Worm (Caenorhabditis elegans) whole organism, L2 larva: ENCODE measurements around the gene srx-22.

Experiments used
- F13H6.1 ChIP-seq: sonication (generic microtip); optimal IDR thresholded peaks from 2 replicates; lab custom pipeline; 2016; ENCODE audit warnings: missing genetic modification characterization, missing compliant biosample characterization
- Y55F3AM.14 ChIP-seq: fragments of 200-800 bp; sonication (Bioruptor generic); optimal IDR thresholded peaks from 2 replicates; lab custom pipeline; 2018; ENCODE audit warnings: mild to moderate bottlenecking, missing genetic modification characterization, missing compliant biosample characterization
- alr-1 ChIP-seq: fragments of 150-350 bp; optimal IDR thresholded peaks from 2 replicates; lab custom pipeline; 2014; ENCODE audit warnings: missing biosample characterization, missing genetic modification characterization
- blmp-1 ChIP-seq: sonication (generic microtip); optimal IDR thresholded peaks from 2 replicates; lab custom pipeline; 2017; ENCODE audit warnings: missing genetic modification characterization, mild to moderate bottlenecking, missing compliant biosample characterization, antibody characterized with exemption, moderate library complexity; ENCODE audit not compliant: insufficient read depth
- crh-2 ChIP-seq: sonication (generic microtip); optimal IDR thresholded peaks from 2 replicates; lab custom pipeline; 2017; ENCODE audit warnings: missing biosample characterization, missing genetic modification characterization
- dmd-4 ChIP-seq: sonication (generic microtip); optimal IDR thresholded peaks from 2 replicates; lab custom pipeline; 2017; ENCODE audit warnings: missing biosample characterization, missing genetic modification characterization
- egl-27 ChIP-seq: sonication (generic microtip); optimal IDR thresholded peaks from 3 replicates; lab custom pipeline; 2017; ENCODE audit warnings: missing biosample characterization, missing genetic modification reagents, missing genetic modification characterization
- elt-1 ChIP-seq: fragments of 150-350 bp; optimal IDR thresholded peaks from 2 replicates; lab custom pipeline; 2014; ENCODE audit warnings: missing biosample characterization, missing genetic modification characterization
- elt-3 ChIP-seq: sonication (generic microtip); optimal IDR thresholded peaks from 2 replicates; lab custom pipeline; 2017; ENCODE audit warnings: missing biosample characterization, missing genetic modification characterization
- lin-11 ChIP-seq: fragments of 150-350 bp; sonication (generic microtip); optimal IDR thresholded peaks from 2 replicates; lab custom pipeline; 2014; ENCODE audit warnings: missing biosample characterization, missing genetic modification characterization, inconsistent platforms, mixed read lengths
- lin-13 ChIP-seq: fragments of 150-350 bp; optimal IDR thresholded peaks from 2 replicates; lab custom pipeline; 2014; ENCODE audit warnings: missing biosample characterization, missing genetic modification reagents, missing genetic modification characterization
- lin-39 ChIP-seq: fragments of 150-350 bp; optimal IDR thresholded peaks from 2 replicates; lab custom pipeline; 2014; ENCODE audit warnings: missing biosample characterization, missing genetic modification reagents, missing genetic modification characterization
- mab-5 ChIP-seq: fragments of 150-350 bp; optimal IDR thresholded peaks from 2 replicates; lab custom pipeline; 2014; ENCODE audit warnings: missing biosample characterization, missing genetic modification characterization
- mbf-1 ChIP-seq: sonication (generic microtip); optimal IDR thresholded peaks from 2 replicates; lab custom pipeline; 2017; ENCODE audit warnings: missing biosample characterization, missing genetic modification characterization
- mdl-1 ChIP-seq, 2 experiments: fragments of 150-350 bp in 1 of 2; sonication (generic microtip) in 1 of 2; optimal IDR thresholded peaks; 2 replicates each; lab custom pipeline; 2017; ENCODE audit warnings: missing biosample characterization in 2 of 2, missing genetic modification characterization in 2 of 2
- nhr-11 ChIP-seq: fragments of 150-350 bp; optimal IDR thresholded peaks from 2 replicates; lab custom pipeline; 2014; ENCODE audit warnings: missing biosample characterization, missing genetic modification characterization
- nhr-21 ChIP-seq: fragments of 150-350 bp; optimal IDR thresholded peaks from 2 replicates; lab custom pipeline; 2014; ENCODE audit warnings: missing biosample characterization, missing genetic modification characterization
- nhr-23 ChIP-seq: fragments of 150-350 bp; optimal IDR thresholded peaks from 2 replicates; lab custom pipeline; 2014; ENCODE audit warnings: missing biosample characterization, missing genetic modification reagents, missing genetic modification characterization
- nhr-237 ChIP-seq: fragments of 150-350 bp; optimal IDR thresholded peaks from 2 replicates; lab custom pipeline; 2014; ENCODE audit warnings: missing biosample characterization, missing genetic modification characterization
- nhr-25 ChIP-seq: fragments of 150-350 bp; sonication (generic microtip); optimal IDR thresholded peaks from 3 replicates; lab custom pipeline; 2014; ENCODE audit warnings: missing biosample characterization, missing genetic modification characterization
- peb-1 ChIP-seq: fragments of 150-350 bp; optimal IDR thresholded peaks from 2 replicates; lab custom pipeline; 2014; ENCODE audit warnings: missing biosample characterization, missing genetic modification characterization
- sem-4 ChIP-seq: fragments of 150-350 bp; optimal IDR thresholded peaks from 2 replicates; lab custom pipeline; 2014; ENCODE audit warnings: missing biosample characterization, missing genetic modification reagents, missing genetic modification characterization
- skn-1 ChIP-seq: sonication (generic microtip); optimal IDR thresholded peaks from 2 replicates; lab custom pipeline; 2017; ENCODE audit warnings: missing biosample characterization, missing genetic modification characterization
- sma-9 ChIP-seq, 2 experiments: fragments of 150-350 bp in 1 of 2; sonication (generic microtip) in 1 of 2; optimal IDR thresholded peaks; 2 replicates each; lab custom pipeline; 2014 to 2016; ENCODE audit warnings: missing genetic modification characterization in 2 of 2, mild to moderate bottlenecking in 1 of 2, missing biosample characterization in 1 of 2, missing compliant biosample characterization in 1 of 2, missing genetic modification reagents in 1 of 2, moderate library complexity in 1 of 2
- snpc-4 ChIP-seq: fragments of 150-350 bp; optimal IDR thresholded peaks from 2 replicates; lab custom pipeline; 2014; ENCODE audit warnings: missing biosample characterization, missing genetic modification characterization
- unc-39 ChIP-seq: fragments of 150-350 bp; optimal IDR thresholded peaks from 2 replicates; lab custom pipeline; 2014; ENCODE audit warnings: missing biosample characterization, missing genetic modification characterization
- unc-55 ChIP-seq: fragments of 150-350 bp; sonication (generic microtip); optimal IDR thresholded peaks from 3 replicates; lab custom pipeline; 2014; ENCODE audit warnings: missing biosample characterization, missing genetic modification reagents, missing genetic modification characterization
- unc-62 ChIP-seq: fragments of 150-350 bp; optimal IDR thresholded peaks from 2 replicates; lab custom pipeline; 2014; ENCODE audit warnings: missing biosample characterization, missing genetic modification reagents, missing genetic modification characterization
- zag-1 ChIP-seq: fragments of 150-350 bp; optimal IDR thresholded peaks from 2 replicates; lab custom pipeline; 2014; ENCODE audit warnings: missing biosample characterization, missing genetic modification characterization
- ztf-1 ChIP-seq: fragments of 200-800 bp; sonication (Bioruptor generic); conservative IDR thresholded peaks from 2 replicates; pipeline ENCODE4 v1.3.6; 2022; ENCODE audit warnings: missing genetic modification characterization, missing compliant biosample characterization
- ztf-11 ChIP-seq: sonication (generic microtip); optimal IDR thresholded peaks from 2 replicates; lab custom pipeline; 2017; ENCODE audit warnings: missing biosample characterization, missing genetic modification characterization

Gene srx-22

DNA sequence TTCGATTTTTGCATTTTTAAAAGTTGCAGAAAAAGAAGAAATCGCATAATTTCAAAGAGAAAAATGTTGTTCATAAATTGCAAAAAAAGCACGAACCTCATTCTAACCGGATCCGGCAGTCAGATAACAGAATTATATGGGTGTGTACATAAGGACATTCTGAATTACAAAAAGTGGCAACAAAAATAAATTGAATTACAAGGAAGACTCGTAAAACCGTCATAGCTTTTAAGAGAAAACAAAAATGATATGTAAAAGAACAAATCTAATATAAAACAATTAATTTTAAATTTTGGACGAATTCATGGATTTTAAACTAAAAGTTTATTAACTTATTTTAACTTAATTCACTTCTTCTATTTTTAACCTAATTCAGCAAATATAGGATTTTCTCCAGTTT is 19.6 kb upstream of the srx-22 start, which contains the start of gene F31F4.17:
TSS of gene F31F4.17 (minus strand) at position 101 of the 400 bp plus-strand sequence.
- TF ChIP-seq Y55F3AM.14 (GFP tag; lab: Kevin White, UChicago): no peak
- no peak for TF ChIP-seq alr-1 (tag; lab: Kevin White, UChicago)
- TF ChIP-seq F13H6.1 (tag; lab: Kevin White, UChicago): no peak
- no peak for TF ChIP-seq mbf-1
- TF ChIP-seq unc-55 (GFP tag; lab: Kevin White, UChicago): no peak
- no peak for TF ChIP-seq nhr-237 (tag; lab: Kevin White, UChicago)
- no peak for TF ChIP-seq zag-1
- TF ChIP-seq, all 48 proteins: peak for 0

DNA sequence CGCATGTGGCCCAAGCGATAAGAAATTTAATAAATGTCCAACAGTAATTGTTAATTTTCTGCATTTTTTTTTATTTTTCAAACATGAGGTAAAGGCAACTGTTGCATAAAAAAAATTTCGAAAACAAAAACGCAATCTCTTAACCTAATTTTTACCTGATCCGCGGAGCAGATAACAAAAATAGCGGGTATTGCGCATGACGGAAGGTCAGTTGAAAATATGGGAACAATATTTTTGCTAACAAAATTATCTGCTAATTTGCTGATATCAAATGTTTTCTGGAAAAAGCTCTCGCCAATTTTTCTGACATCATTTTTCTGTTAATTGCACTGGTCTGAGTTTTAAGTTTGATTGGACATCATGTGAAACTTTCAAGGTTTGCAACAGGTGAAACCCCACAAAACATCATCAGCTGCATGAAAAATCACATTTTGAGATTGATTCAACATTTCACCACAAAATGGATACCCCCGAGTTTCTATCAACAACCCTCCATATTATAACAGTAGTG is 15.4 kb upstream of the srx-22 start, which contains the start of the genes F31F4.11 and srh-266:
TSS of gene F31F4.11 (minus strand) at position 101 of the 511 bp plus-strand sequence.
TSS of gene srh-266 (plus strand) at position 461 of the 511 bp plus-strand sequence.
- TF ChIP-seq elt-1 (tag; lab: Kevin White, UChicago) (no peak), F13H6.1 (tag; lab: Kevin White, UChicago) (no peak), nhr-11 (tag; lab: Kevin White, UChicago) (no peak), nhr-237 (tag; lab: Kevin White, UChicago) (no peak), egl-27 (tag; lab: Kevin White, UChicago) (no peak), mdl-1 (tag; optimal IDR thresholded peaks at IDR 0.05; lab: Kevin White, UChicago) (no peak), crh-2 (tag; lab: Kevin White, UChicago) (no peak), ztf-1 (GFP tag; lab: Robert Waterston, UW) (no peak)

DNA sequence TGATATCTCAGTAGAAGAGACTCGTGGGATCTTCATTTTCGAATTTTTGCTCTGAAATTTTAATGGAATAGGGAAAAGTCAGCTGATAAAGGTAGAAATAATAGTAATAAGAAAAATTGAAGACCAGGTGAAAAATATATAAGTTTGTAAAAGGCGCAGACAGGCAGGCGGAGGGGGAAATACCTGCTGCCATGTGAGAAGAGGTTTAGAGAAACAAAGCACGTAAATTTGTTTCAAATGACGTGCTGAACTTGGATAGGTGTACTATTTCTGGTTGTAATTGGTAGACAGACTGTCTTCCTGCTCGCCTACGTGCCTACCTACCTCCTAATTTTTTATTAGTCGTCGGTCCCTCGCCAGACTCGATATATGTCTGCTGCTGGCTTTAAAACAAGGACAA is 12.3 kb upstream of the srx-22 start, which contains the start of gene nhr-180:
TSS of gene nhr-180 (minus strand) at position 52 of the 400 bp plus-strand sequence.
- no peak for TF ChIP-seq sem-4 (tag; lab: Kevin White, UChicago)
- TF ChIP-seq sma-9 (GFP tag; optimal IDR thresholded peaks at IDR 0.05; lab: Kevin White, UChicago): peak; percentile 76
- no peak for TF ChIP-seq sma-9 (tag; optimal IDR thresholded peaks at IDR 0.05; lab: Kevin White, UChicago)

DNA sequence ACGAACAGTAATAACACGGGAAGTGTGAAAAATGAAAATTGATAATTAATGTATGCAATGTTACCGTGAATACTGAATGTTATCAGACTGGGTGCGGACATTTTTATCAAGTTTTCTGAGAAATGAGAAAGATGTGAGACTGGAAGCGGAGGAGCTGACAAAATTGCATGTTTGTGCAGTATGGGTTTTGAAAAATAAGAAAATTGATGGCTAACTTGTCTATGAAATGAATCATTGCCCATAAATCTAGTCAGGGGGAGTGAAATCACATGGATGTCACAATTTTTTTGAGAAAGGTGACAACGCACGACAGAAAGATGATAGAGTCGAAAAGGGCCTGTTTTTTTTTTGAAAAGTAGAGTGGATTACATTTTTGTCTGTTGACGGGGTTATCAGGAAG is 8.4 kb upstream of the srx-22 start, which contains the start of gene sru-24:
TSS of gene sru-24 (minus strand) at position 101 of the 400 bp plus-strand sequence.
- no peak for TF ChIP-seq dmd-4 (tag; lab: Kevin White, UChicago)
- no peak for TF ChIP-seq elt-3 (tag; lab: Kevin White, UChicago)
- no peak for TF ChIP-seq nhr-25 (tag; lab: Kevin White, UChicago)
- no peak for TF ChIP-seq zag-1
- TF ChIP-seq nhr-23 (tag; lab: Kevin White, UChicago): no peak
- TF ChIP-seq snpc-4 (tag; lab: Kevin White, UChicago): no peak
- TF ChIP-seq unc-39 (tag; lab: Kevin White, UChicago): no peak
- no peak for TF ChIP-seq nhr-11 (tag; lab: Kevin White, UChicago)
- no peak for TF ChIP-seq lin-39
- TF ChIP-seq ztf-11 (tag; lab: Kevin White, UChicago): no peak
- TF ChIP-seq lin-13 (GFP tag; lab: Kevin White, UChicago): no peak
- no peak for TF ChIP-seq lin-11 (tag; lab: Kevin White, UChicago)

DNA sequence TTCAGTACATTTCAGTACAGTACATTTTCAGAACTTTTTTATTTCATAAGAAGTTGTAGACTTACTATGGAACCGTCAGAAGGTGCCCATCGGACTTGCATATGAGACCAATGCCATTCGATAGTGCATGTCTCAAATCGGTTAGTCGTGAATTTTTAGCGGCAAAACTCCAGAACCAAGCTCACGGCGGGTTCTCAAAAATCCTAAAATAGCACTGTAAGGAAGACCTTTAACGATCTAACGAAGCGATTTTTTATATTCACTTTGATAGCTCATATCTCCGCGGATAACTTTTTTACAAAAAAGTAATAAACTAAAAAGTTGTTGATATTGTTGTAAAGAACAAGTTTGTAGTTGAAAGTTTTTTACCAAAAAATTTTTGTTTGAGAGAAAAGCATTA is 5.5 kb upstream of the srx-22 start, which contains the start of gene sru-25:
TSS of gene sru-25 (minus strand) at position 101 of the 400 bp plus-strand sequence.
- TF ChIP-seq ztf-1 (GFP tag; lab: Robert Waterston, UW) (no peak), unc-55 (GFP tag; lab: Kevin White, UChicago) (no peak), snpc-4 (tag; lab: Kevin White, UChicago) (no peak), blmp-1 (no peak), unc-62 (GFP tag; lab: Kevin White, UChicago) (no peak), nhr-21 (tag; lab: Kevin White, UChicago) (no peak), dmd-4 (tag; lab: Kevin White, UChicago) (no peak), skn-1 (tag; lab: Kevin White, UChicago) (no peak), mab-5 (tag; lab: Kevin White, UChicago) (no peak)

DNA sequence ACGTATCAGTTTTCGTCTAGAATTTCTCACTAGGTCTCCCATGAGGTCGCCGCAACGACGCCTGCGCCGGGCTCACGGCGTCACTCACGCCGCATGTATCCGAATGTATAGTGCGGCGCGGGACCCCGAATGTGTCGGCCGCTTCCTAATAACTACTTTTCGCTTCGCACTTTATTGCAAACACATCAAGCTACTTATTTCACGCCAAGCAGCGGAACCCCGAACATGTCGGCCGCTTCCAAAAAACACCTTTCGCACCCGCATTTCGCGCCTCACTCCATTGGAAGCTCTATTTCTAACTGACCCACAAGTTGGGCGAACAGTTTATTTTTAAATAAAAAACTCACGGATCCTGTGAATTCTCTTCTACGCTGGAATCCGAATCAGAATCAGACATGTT is 3.7 kb upstream of the srx-22 start:
- TF ChIP-seq snpc-4 (tag; lab: Kevin White, UChicago): peak; percentile 38
- no peak for TF ChIP-seq peb-1
